Worm (Caenorhabditis elegans): ENCODE measurements around the gene col-106.

Gene col-106

ce11 chrIV:1427283-1427682 is 33.3 kb downstream of the col-106 start, which contains the start of gene clec-171:
clec-171 (minus strand) TSS chrIV:1427383.
- TF ChIP-seq nhr-28 (tag; optimal IDR thresholded peaks at IDR 0.05) (no peak), elt-3 (tag; optimal IDR thresholded peaks at IDR 0.05) (no peak), unc-39 (tag; optimal IDR thresholded peaks at IDR 0.05) (no peak), lin-39 (tag; optimal IDR thresholded peaks at IDR 0.05) (no peak), elt-1 (tag; optimal IDR thresholded peaks at IDR 0.05) (no peak), daf-12 (tag; optimal IDR thresholded peaks at IDR 0.05) (no peak), nhr-237 (tag; optimal IDR thresholded peaks at IDR 0.05) (no peak), lsy-12 (tag; optimal IDR thresholded peaks at IDR 0.05) (no peak), ZK546.5 (tag; optimal IDR thresholded peaks at IDR 0.05) (no peak), hmg-11 (tag; optimal IDR thresholded peaks at IDR 0.05) (no peak), R02D3.7 (tag; optimal IDR thresholded peaks at IDR 0.05) (no peak), zag-1 (tag; optimal IDR thresholded peaks at IDR 0.05) (no peak), mml-1 (tag; optimal IDR thresholded peaks at IDR 0.05) (no peak), egl-5 (tag; optimal IDR thresholded peaks at IDR 0.05) (no peak), ceh-82 (tag; optimal IDR thresholded peaks at IDR 0.05) (no peak), mdl-1 (tag; optimal IDR thresholded peaks at IDR 0.05) (no peak), nhr-43 (tag; optimal IDR thresholded peaks at IDR 0.05; ENCODE audit: poor library complexity, severe bottlenecking) (no peak), egl-27 (tag; optimal IDR thresholded peaks at IDR 0.05) (no peak)

ce11 chrIV:1424962-1425361 is 35.6 kb downstream of the col-106 start, which contains the start of gene Y77E11A.8:
Y77E11A.8 (minus strand) TSS chrIV:1425062.
- TF ChIP-seq unc-39 (tag; optimal IDR thresholded peaks at IDR 0.05) (no peak), lsy-12 (tag; optimal IDR thresholded peaks at IDR 0.05) (no peak), eor-1 (tag; optimal IDR thresholded peaks at IDR 0.05) (no peak), elt-3 (tag; optimal IDR thresholded peaks at IDR 0.05) (no peak), unc-62 (GFP tag; optimal IDR thresholded peaks at IDR 0.05) (no peak), snpc-4 (tag; optimal IDR thresholded peaks at IDR 0.05) (no peak), sea-2 (GFP tag; optimal IDR thresholded peaks at IDR 0.05) (no peak), lin-39 (tag; optimal IDR thresholded peaks at IDR 0.05) (no peak), egl-27 (tag; optimal IDR thresholded peaks at IDR 0.05) (no peak), pha-4 (tag; optimal IDR thresholded peaks at IDR 0.05) (no peak), fkh-10 (GFP tag; optimal IDR thresholded peaks at IDR 0.05) (no peak), R02D3.7 (tag; optimal IDR thresholded peaks at IDR 0.05) (no peak), nhr-11 (tag; optimal IDR thresholded peaks at IDR 0.05) (no peak), zag-1 (tag; optimal IDR thresholded peaks at IDR 0.05) (no peak), ztf-4 (tag; optimal IDR thresholded peaks at IDR 0.05) (no peak), nhr-76 (tag; optimal IDR thresholded peaks at IDR 0.05) (no peak), skn-1 (tag; optimal IDR thresholded peaks at IDR 0.05) (no peak), ceh-16 (tag; optimal IDR thresholded peaks at IDR 0.05) (no peak), nhr-77 (tag; optimal IDR thresholded peaks at IDR 0.05) (no peak)

- TF ChIP-seq elt-2 (tag; optimal IDR thresholded peaks at IDR 0.05), result no peak
- TF ChIP-seq nhr-77 (tag; optimal IDR thresholded peaks at IDR 0.05), result no peak
- TF ChIP-seq fkh-2 (tag; optimal IDR thresholded peaks at IDR 0.05), result no peak
- no peak for TF ChIP-seq elt-3 (tag; optimal IDR thresholded peaks at IDR 0.05)
- no peak for TF ChIP-seq ZK546.5 (tag; optimal IDR thresholded peaks at IDR 0.05)
- no peak for TF ChIP-seq nhr-76 (tag; optimal IDR thresholded peaks at IDR 0.05)
- no peak for TF ChIP-seq mml-1 (tag; optimal IDR thresholded peaks at IDR 0.05)
- no peak for TF ChIP-seq fkh-10 (GFP tag; optimal IDR thresholded peaks at IDR 0.05)
- no peak for TF ChIP-seq nhr-43 (tag; optimal IDR thresholded peaks at IDR 0.05; ENCODE audit: poor library complexity, severe bottlenecking)
- TF ChIP-seq ceh-9 (tag; optimal IDR thresholded peaks at IDR 0.05), result no peak
- no peak for TF ChIP-seq ama-1 (optimal IDR thresholded peaks at IDR 0.05)
- no peak for TF ChIP-seq elt-1 (tag; optimal IDR thresholded peaks at IDR 0.05)
- no peak for TF ChIP-seq nhr-28 (tag; optimal IDR thresholded peaks at IDR 0.05)
Measured at ce11 chrIV:1420603-1421002, 40.0 kb downstream of the col-106 start, which contains the start of gene jtr-1. jtr-1 (plus strand) TSS chrIV:1420929.

- peak; percentile 47 for TF ChIP-seq ztf-4 (tag; optimal IDR thresholded peaks at IDR 0.05)
- no peak for TF ChIP-seq ceh-82 (tag; optimal IDR thresholded peaks at IDR 0.05)
- TF ChIP-seq unc-62 (GFP tag; optimal IDR thresholded peaks at IDR 0.05), result no peak
- TF ChIP-seq pqm-1 (tag; optimal IDR thresholded peaks at IDR 0.05), result peak; percentile 79
- peak; percentile 50 for TF ChIP-seq egl-27 (tag; optimal IDR thresholded peaks at IDR 0.05)
- no peak for TF ChIP-seq aly-2 (tag; optimal IDR thresholded peaks at IDR 0.05)
- peak; percentile 99 for TF ChIP-seq lin-15B (tag; optimal IDR thresholded peaks at IDR 0.05)
- peak; percentile 100 for TF ChIP-seq lin-39 (tag; optimal IDR thresholded peaks at IDR 0.05)
- TF ChIP-seq ztf-11 (tag; optimal IDR thresholded peaks at IDR 0.05), result no peak
- peak; percentile 92 for TF ChIP-seq pha-4 (tag; optimal IDR thresholded peaks at IDR 0.05)
- no peak for TF ChIP-seq nhr-77 (tag; optimal IDR thresholded peaks at IDR 0.05)
- no peak for TF ChIP-seq elt-3 (tag; optimal IDR thresholded peaks at IDR 0.05)
- peak; percentile 75 for TF ChIP-seq ceh-28 (tag; optimal IDR thresholded peaks at IDR 0.05)
- peak; percentile 26 for TF ChIP-seq elt-1 (tag; optimal IDR thresholded peaks at IDR 0.05)
- no peak for TF ChIP-seq eor-1 (tag; optimal IDR thresholded peaks at IDR 0.05)
- no peak for TF ChIP-seq unc-39 (tag; optimal IDR thresholded peaks at IDR 0.05)
- TF ChIP-seq mdl-1 (tag; optimal IDR thresholded peaks at IDR 0.05), result peak; percentile 60
- peak; percentile 54 for TF ChIP-seq nhr-11 (tag; optimal IDR thresholded peaks at IDR 0.05)
- TF ChIP-seq sea-2 (GFP tag; optimal IDR thresholded peaks at IDR 0.05), result no peak
- TF ChIP-seq egl-5 (tag; optimal IDR thresholded peaks at IDR 0.05), result peak; percentile 76
- TF ChIP-seq nhr-25 (tag; optimal IDR thresholded peaks at IDR 0.05), result peak; percentile 91
- TF ChIP-seq fos-1 (tag; optimal IDR thresholded peaks at IDR 0.05), result no peak
- TF ChIP-seq nhr-12 (tag; optimal IDR thresholded peaks at IDR 0.05), result no peak
- TF ChIP-seq ama-1 (optimal IDR thresholded peaks at IDR 0.05), result peak; percentile 46
- TF ChIP-seq lsy-12 (tag; optimal IDR thresholded peaks at IDR 0.05), result peak; percentile 56
- TF ChIP-seq daf-12 (tag; optimal IDR thresholded peaks at IDR 0.05), result no peak
- TF ChIP-seq jun-1 (tag; optimal IDR thresholded peaks at IDR 0.05), result no peak
- TF ChIP-seq fkh-10 (GFP tag; optimal IDR thresholded peaks at IDR 0.05), result peak; percentile 55
- TF ChIP-seq nhr-237 (tag; optimal IDR thresholded peaks at IDR 0.05), result no peak
Measured at ce11 chrIV:1419795-1420509, 40.6 kb downstream of the col-106 start, which contains the start of gene Y77E11A.7. Y77E11A.7 (minus strand) TSS chrIV:1419849.
